Worm (Caenorhabditis elegans) whole organism, L4 larva: ENCODE results near the gene C29F9.6.

Source experiments
- Y5F2A.4 ChIP-seq: fragments of 200-800 bp; sonication (Bioruptor generic); optimal IDR thresholded peaks from 2 replicates; lab custom pipeline; 2018; ENCODE audit warnings: mild to moderate bottlenecking, missing genetic modification characterization, missing compliant biosample characterization
- aha-1 ChIP-seq: fragments of 150-350 bp; peaks from one replicate; lab custom pipeline; 2014; ENCODE audit warnings: missing biosample characterization, missing genetic modification characterization
- ceh-20 ChIP-seq: fragments of 200-800 bp; sonication (Bioruptor generic); IDR thresholded peaks from 2 replicates; pipeline ENCODE4 v1.3.6; 2022; ENCODE audit warnings: missing genetic modification reagents, missing genetic modification characterization, missing compliant biosample characterization
- ceh-32 ChIP-seq: sonication (generic microtip); optimal IDR thresholded peaks from 2 replicates; lab custom pipeline; 2016; ENCODE audit warnings: mild to moderate bottlenecking, missing genetic modification characterization, missing compliant biosample characterization; ENCODE audit not compliant: poor library complexity
- ceh-82 ChIP-seq: sonication (generic microtip); optimal IDR thresholded peaks from 2 replicates; lab custom pipeline; 2017; ENCODE audit warnings: missing biosample characterization, missing genetic modification characterization
- ctbp-1 ChIP-seq: fragments of 200-800 bp; sonication (Bioruptor generic); IDR thresholded peaks from 2 replicates; pipeline ENCODE4 v1.3.6; 2022; ENCODE audit warnings: missing genetic modification reagents, missing genetic modification characterization, missing compliant biosample characterization
- daf-8 ChIP-seq: fragments of 200-800 bp; sonication (Bioruptor generic); IDR thresholded peaks from 2 replicates; pipeline ENCODE4 v1.3.6; 2022; ENCODE audit warnings: missing genetic modification characterization, missing compliant biosample characterization
- dmd-8 ChIP-seq: fragments of 200-800 bp; sonication (Bioruptor generic); IDR thresholded peaks from 2 replicates; pipeline ENCODE4 v1.3.6; 2022; ENCODE audit warnings: missing genetic modification characterization, missing compliant biosample characterization
- egl-43 ChIP-seq: fragments of 200-800 bp; sonication (Bioruptor generic); IDR thresholded peaks from 2 replicates; pipeline ENCODE4 v1.3.6; 2022; ENCODE audit warnings: missing genetic modification reagents, missing genetic modification characterization, missing compliant biosample characterization
- hif-1 ChIP-seq, 2 experiments: sonication (generic microtip); optimal IDR thresholded peaks; 2 replicates each; lab custom pipeline; 2016 to 2017; ENCODE audit warnings: missing compliant biosample characterization in 2 of 2, missing genetic modification characterization in 2 of 2, missing genetic modification reagents in 2 of 2, missing genotype in 2 of 2, mild to moderate bottlenecking in 1 of 2
- hmg-1.1 ChIP-seq: fragments of 200-800 bp; sonication (Bioruptor generic); IDR thresholded peaks from 2 replicates; pipeline ENCODE4 v1.3.6; 2022; ENCODE audit warnings: missing genetic modification reagents, missing genetic modification characterization, missing compliant biosample characterization
- madf-5 ChIP-seq, 2 experiments: fragments of 200-800 bp; sonication (Bioruptor generic); IDR thresholded peaks; 2 replicates each; pipeline ENCODE4 v1.3.6; 2022; ENCODE audit warnings: missing compliant biosample characterization in 2 of 2, missing genetic modification characterization in 2 of 2
- madf-9 ChIP-seq: fragments of 200-800 bp; sonication (Bioruptor generic); conservative IDR thresholded peaks from 2 replicates; pipeline ENCODE4 v1.3.6; 2022; ENCODE audit warnings: missing genetic modification reagents, missing genetic modification characterization, missing compliant biosample characterization
- nhr-10 ChIP-seq: fragments of 150-350 bp; optimal IDR thresholded peaks from 2 replicates; lab custom pipeline; 2014; ENCODE audit warnings: missing biosample characterization, missing genetic modification characterization
- nhr-102 ChIP-seq: sonication (generic microtip); optimal IDR thresholded peaks from 2 replicates; lab custom pipeline; 2016; ENCODE audit warnings: mild to moderate bottlenecking, missing genetic modification characterization, moderate library complexity, missing compliant biosample characterization
- nhr-41 ChIP-seq: fragments of 200-800 bp; sonication (Bioruptor generic); IDR thresholded peaks from 2 replicates; pipeline ENCODE4 v1.3.6; 2022; ENCODE audit warnings: missing genetic modification reagents, missing genetic modification characterization, missing compliant biosample characterization
- nhr-42 ChIP-seq: fragments of 200-800 bp; sonication (Bioruptor generic); IDR thresholded peaks from 2 replicates; pipeline ENCODE4 v1.3.6; 2022; ENCODE audit warnings: missing genetic modification characterization, missing compliant biosample characterization
- nhr-6 ChIP-seq: fragments of 150-350 bp; optimal IDR thresholded peaks from 2 replicates; lab custom pipeline; 2014; ENCODE audit warnings: missing biosample characterization, missing genetic modification characterization
- php-3 ChIP-seq: fragments of 200-800 bp; sonication (Bioruptor generic); IDR thresholded peaks from 2 replicates; pipeline ENCODE4 v1.3.6; 2022; ENCODE audit warnings: missing genetic modification reagents, missing genetic modification characterization, missing compliant biosample characterization
- set-16 ChIP-seq: fragments of 200-800 bp; sonication (Bioruptor generic); IDR thresholded peaks from 2 replicates; pipeline ENCODE4 v1.3.6; 2022; ENCODE audit warnings: missing genetic modification reagents, missing genetic modification characterization, missing compliant biosample characterization
- tag-97 ChIP-seq: fragments of 200-800 bp; sonication (Bioruptor generic); IDR thresholded peaks from 2 replicates; pipeline ENCODE4 v1.3.6; 2022; ENCODE audit warnings: missing genetic modification characterization, missing compliant biosample characterization
- unc-130 ChIP-seq: sonication (generic microtip); optimal IDR thresholded peaks from 2 replicates; lab custom pipeline; 2016; ENCODE audit warnings: missing genetic modification reagents, missing genetic modification characterization, missing compliant biosample characterization
- unc-62 ChIP-seq, 3 experiments: fragments of 150-350 bp in 1 of 3; sonication (generic microtip); optimal IDR thresholded peaks in 2 of 3; peaks in 1 of 3; 1 replicate in 1 of 3; 2 replicates in 2 of 3; lab custom pipeline; 2014 to 2017; ENCODE audit warnings: missing biosample characterization in 3 of 3, missing genetic modification characterization in 3 of 3, missing genetic modification reagents in 3 of 3, missing genotype in 1 of 3
- zip-11 ChIP-seq: fragments of 200-800 bp; sonication (Bioruptor generic); IDR thresholded peaks from 2 replicates; pipeline ENCODE4 v1.3.6; 2022; ENCODE audit warnings: missing genetic modification characterization, missing compliant biosample characterization

C29F9.6 gene

ce11 chrIII:159665-160064, 45.0 kb downstream of the C29F9.6 start:
- TF ChIP-seq madf-5 (GFP tag; IDR thresholded peaks at IDR 0.05; lab: Robert Waterston, UW): 0 out of 4 replicates have a peak, but pooled peaks of 1 of the 2 experiments have one; percentile 35
- no peak for TF ChIP-seq ceh-82 (tag; lab: Kevin White, UChicago)
- peak; percentile 40; the same call in 1 of the 2 replicates for TF ChIP-seq egl-43 (GFP tag; lab: Robert Waterston, UW)
- no peak for TF ChIP-seq hif-1 (tag; optimal IDR thresholded peaks at IDR 0.05; lab: Kevin White, UChicago)
- no peak for TF ChIP-seq nhr-102
- TF ChIP-seq set-16 (GFP tag; lab: Robert Waterston, UW): peak; percentile 26; the same call in 1 of the 2 replicates
- TF ChIP-seq madf-9 (GFP tag; lab: Robert Waterston, UW): no peak
- TF ChIP-seq dmd-8 (GFP tag; lab: Robert Waterston, UW): peak; percentile 10; the same call in 1 of the 2 replicates
- 0 out of 2 replicates have a peak, but pooled peaks have one; percentile 9 for TF ChIP-seq daf-8 (GFP tag; lab: Robert Waterston, UW)
- TF ChIP-seq php-3 (GFP tag; lab: Robert Waterston, UW): no peak
- TF ChIP-seq unc-62 (GFP tag; optimal IDR thresholded peaks at IDR 0.05 in 1 of 2; lab: Kevin White, UChicago): peak in 1 of 2 experiments; percentile 75
- no peak for TF ChIP-seq unc-62 (tag; optimal IDR thresholded peaks at IDR 0.05; lab: Kevin White, UChicago)
- TF ChIP-seq hmg-1.1 (GFP tag; lab: Robert Waterston, UW): no peak
- TF ChIP-seq aha-1 (tag; lab: Kevin White, UChicago): peak; percentile 95
- TF ChIP-seq, all 104 proteins: peak for 7

ce11 chrIII:164775-165174, 50.1 kb downstream of the C29F9.6 start, which contains the start of gene F40G9.8:
TSS of gene F40G9.8 (minus strand) at chrIII:164875.
- TF ChIP-seq ceh-20: no peak
- no peak for TF ChIP-seq tag-97 (GFP tag; lab: Robert Waterston, UW)
- no peak for TF ChIP-seq Y5F2A.4
- no peak for TF ChIP-seq nhr-41 (GFP tag; lab: Robert Waterston, UW)
- TF ChIP-seq ctbp-1 (GFP tag; lab: Robert Waterston, UW): no peak
- no peak for TF ChIP-seq hif-1 (tag; optimal IDR thresholded peaks at IDR 0.05; lab: Kevin White, UChicago)
- no peak for TF ChIP-seq unc-62 (GFP tag; optimal IDR thresholded peaks at IDR 0.05 in 1 of 2; lab: Kevin White, UChicago)
- TF ChIP-seq unc-62 (tag; optimal IDR thresholded peaks at IDR 0.05; lab: Kevin White, UChicago): no peak
- TF ChIP-seq ceh-82 (tag; lab: Kevin White, UChicago): no peak
- TF ChIP-seq nhr-10 (tag; lab: Kevin White, UChicago): no peak
- TF ChIP-seq nhr-42 (GFP tag; lab: Robert Waterston, UW): no peak
- no peak for TF ChIP-seq nhr-6 (tag; lab: Kevin White, UChicago)
- TF ChIP-seq zip-11 (GFP tag; lab: Robert Waterston, UW): no peak
- TF ChIP-seq unc-130: no peak
- TF ChIP-seq ceh-32 (tag; lab: Kevin White, UChicago): no peak

- TF ChIP-seq nhr-102: no peak
- peak; percentile 85 for TF ChIP-seq aha-1 (tag; lab: Kevin White, UChicago)
These were observed 50.7 kb downstream of the C29F9.6 start, which contains the start of gene F40G9.7 for ce11 chrIII:165390-165789. TSS of gene F40G9.7 (plus strand) at chrIII:165690.
